Fruit fly (Drosophila melanogaster) Kc167 (cell line): ENCODE measurements around the gene mIF2.

ENCODE experiments used
- Myc ChIP-seq: fragments of >200 bp; optimal IDR thresholded peaks from 2 replicates; lab custom pipeline; 2017; ENCODE audit warnings: missing external identifiers
- Sin3A ChIP-seq: fragments of >200 bp; optimal IDR thresholded peaks from 2 replicates; lab custom pipeline; 2018; ENCODE audit warnings: missing external identifiers
- h ChIP-seq: fragments of >200 bp; optimal IDR thresholded peaks from 3 replicates; lab custom pipeline; 2018; ENCODE audit warnings: missing external identifiers
- insv ChIP-seq: fragments of >200 bp; optimal IDR thresholded peaks from 3 replicates; lab custom pipeline; 2018; ENCODE audit warnings: missing external identifiers
- psq ChIP-seq: fragments of >200 bp; optimal IDR thresholded peaks from 2 replicates; lab custom pipeline; 2017; ENCODE audit warnings: missing external identifiers
- ttk ChIP-seq: sonication (Bioruptor generic); optimal IDR thresholded peaks from 2 replicates; lab custom pipeline; 2017; ENCODE audit warnings: missing external identifiers

DNA sequence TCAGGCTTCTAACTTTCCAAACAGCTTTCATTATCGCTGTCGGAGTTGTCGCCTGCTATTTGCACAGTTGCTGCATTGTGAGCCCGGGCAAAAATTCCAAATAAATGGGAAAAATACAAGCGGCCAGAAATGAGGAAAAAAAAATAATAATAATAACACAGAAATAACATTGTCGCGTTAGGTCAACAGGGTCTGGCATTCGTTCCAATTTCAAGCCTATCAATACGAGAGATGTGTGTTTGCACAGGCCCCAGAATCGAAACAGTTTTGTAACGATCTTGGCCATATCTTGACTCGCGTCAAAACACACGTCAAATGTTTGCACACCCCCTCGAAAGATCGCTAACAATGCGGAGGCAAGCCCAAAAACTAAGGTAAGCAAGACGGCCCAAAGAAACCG lies 11.8 kb upstream of the mIF2 start:
- TF ChIP-seq ttk (lab: Kevin White, UChicago) (no peak), h (no peak), psq (lab: Kevin White, UChicago) (no peak), insv (lab: Kevin White, UChicago) (no peak), Sin3A (no peak), Myc (lab: Kevin White, UChicago) (no peak)
